Fruit fly (Drosophila melanogaster) whole organism, wandering third instar larva: ENCODE measurements around the gene CG34453.

ENCODE experiments used
- CG32264 ChIP-seq: fragments of 200-800 bp; sonication (Bioruptor generic); optimal IDR thresholded peaks from 2 replicates; lab custom pipeline; 2016; ENCODE audit warnings: missing biosample characterization, missing genetic modification characterization
- Mio ChIP-seq: sonication (Bioruptor generic); optimal IDR thresholded peaks from 2 replicates; lab custom pipeline; 2016; ENCODE audit warnings: missing biosample characterization, missing genetic modification characterization
- pan ChIP-seq: fragments of >200 bp; optimal IDR thresholded peaks from 2 replicates; lab custom pipeline; 2017
- sage ChIP-seq: fragments of 200-800 bp; sonication (Bioruptor generic); optimal IDR thresholded peaks from 2 replicates; lab custom pipeline; 2016; ENCODE audit warnings: missing biosample characterization, mild to moderate bottlenecking, missing genetic modification characterization
- tai ChIP-seq: sonication (Bioruptor generic); optimal IDR thresholded peaks from 2 replicates; lab custom pipeline; 2016; ENCODE audit warnings: missing biosample characterization, missing genetic modification characterization

- TF ChIP-seq tai (GFP tag; lab: Kevin White, UChicago) (no peak), sage (no peak), CG32264 (no peak), Mio (no peak), pan (no peak)
Observed at dm6 chr3L:282276-282675, 49.1 kb upstream of the CG34453 start.
